Worm (Caenorhabditis elegans): ENCODE measurements around the gene T24D5.6.

- TF ChIP-seq ztf-29 (GFP tag; IDR thresholded peaks at IDR 0.05) (no peak), tab-1 (GFP tag; IDR thresholded peaks at IDR 0.05) (no peak), flt-1 (GFP tag; IDR thresholded peaks at IDR 0.05) (no peak), T22C8.4 (GFP tag; IDR thresholded peaks at IDR 0.05) (no peak), ref-1 (GFP tag; conservative IDR thresholded peaks at IDR 0.05) (no peak), klf-2 (GFP tag; conservative IDR thresholded peaks at IDR 0.05) (no peak), ztf-23 (GFP tag; IDR thresholded peaks at IDR 0.05) (no peak), cog-1 (tag; optimal IDR thresholded peaks at IDR 0.05) (no peak), med-1 (GFP tag; optimal IDR thresholded peaks at IDR 0.05; ENCODE audit: insufficient read depth) (no peak)
Measured at ce11 chrX:12596868-12597267, 6.6 kb upstream of the T24D5.6 start, which contains the start of gene T24D5.4.

Measured in whole organism, midembryonic.